Worm (Caenorhabditis elegans): ENCODE measurements around the gene ulp-1.

ulp-1 gene

DNA sequence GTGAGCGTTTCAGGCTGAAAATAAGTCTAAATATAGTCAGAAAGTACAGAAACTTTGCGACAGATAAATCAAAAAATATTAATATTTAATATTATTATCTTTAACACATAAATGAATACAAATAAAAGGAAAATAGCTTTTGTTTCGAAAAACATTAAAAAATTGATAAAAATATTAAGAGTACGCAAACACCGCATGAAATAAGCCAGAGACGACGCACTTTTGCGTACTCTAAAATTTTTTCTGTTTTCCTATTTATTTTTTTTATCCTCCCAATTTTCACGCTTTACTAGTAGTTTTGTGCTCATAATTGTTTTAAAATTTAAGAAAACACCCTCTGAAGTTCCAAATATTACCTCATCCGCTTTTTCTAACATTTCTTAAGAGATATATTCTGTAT lies 16.5 kb downstream of the ulp-1 start, which contains the start of the genes rbm-42 and grwd-1:
rbm-42 (minus strand) TSS at position 93 of the 400 bp plus-strand sequence.
grwd-1 (plus strand) TSS at position 328 of the 400 bp plus-strand sequence.
- TF ChIP-seq ceh-9 (tag; optimal IDR thresholded peaks at IDR 0.05) (no peak), ceh-45 (GFP tag; IDR thresholded peaks at IDR 0.05) (no peak), syd-9 (tag; optimal IDR thresholded peaks at IDR 0.05) (no peak), fkh-10 (GFP tag; optimal IDR thresholded peaks at IDR 0.05) (no peak), elt-4 (tag; optimal IDR thresholded peaks at IDR 0.05) (no peak), che-1 (tag; optimal IDR thresholded peaks at IDR 0.05) (no peak), eyg-1 (tag; optimal IDR thresholded peaks at IDR 0.05) (no peak), ceh-2 (tag; optimal IDR thresholded peaks at IDR 0.05) (no peak), nfya-1 (tag; optimal IDR thresholded peaks at IDR 0.05) (no peak), unc-42 (tag; optimal IDR thresholded peaks at IDR 0.05) (no peak), tbx-7 (tag; optimal IDR thresholded peaks at IDR 0.05) (no peak), ceh-31 (tag; optimal IDR thresholded peaks at IDR 0.05) (peak; percentile 11), elt-2 (tag; optimal IDR thresholded peaks at IDR 0.05) (peak; percentile 13), ceh-6 (GFP tag; optimal IDR thresholded peaks at IDR 0.05) (no peak), pha-2 (tag; optimal IDR thresholded peaks at IDR 0.05) (no peak), unc-3 (GFP tag; conservative IDR thresholded peaks at IDR 0.05) (no peak), unc-3 (tag; optimal IDR thresholded peaks at IDR 0.05) (no peak), ceh-22 (tag; optimal IDR thresholded peaks at IDR 0.05) (no peak)

DNA sequence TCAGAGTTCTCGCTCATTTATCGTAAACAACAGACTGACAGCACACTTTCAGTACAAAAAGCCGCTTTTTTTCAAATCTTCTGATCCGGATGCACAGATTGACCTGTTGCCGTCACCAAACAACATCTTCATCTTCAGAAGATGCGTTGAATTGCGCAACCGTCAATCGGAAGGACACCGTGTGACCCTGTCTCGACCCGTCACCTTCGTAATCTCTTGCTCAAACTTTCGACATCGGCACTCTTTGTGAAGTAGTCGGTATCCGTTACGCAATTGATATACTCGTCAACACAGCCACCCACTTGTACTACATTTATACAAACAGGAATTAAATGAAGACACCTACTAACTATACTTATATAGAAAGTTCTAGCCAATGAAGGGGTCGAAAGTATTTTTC lies 18.6 kb downstream of the ulp-1 start:
- peak; percentile 33 for TF ChIP-seq unc-55 (GFP tag; optimal IDR thresholded peaks at IDR 0.05)
- peak; percentile 85 for TF ChIP-seq tbx-2 (tag; optimal IDR thresholded peaks at IDR 0.05)
- TF ChIP-seq ttx-3 (tag; optimal IDR thresholded peaks at IDR 0.05): no peak

DNA sequence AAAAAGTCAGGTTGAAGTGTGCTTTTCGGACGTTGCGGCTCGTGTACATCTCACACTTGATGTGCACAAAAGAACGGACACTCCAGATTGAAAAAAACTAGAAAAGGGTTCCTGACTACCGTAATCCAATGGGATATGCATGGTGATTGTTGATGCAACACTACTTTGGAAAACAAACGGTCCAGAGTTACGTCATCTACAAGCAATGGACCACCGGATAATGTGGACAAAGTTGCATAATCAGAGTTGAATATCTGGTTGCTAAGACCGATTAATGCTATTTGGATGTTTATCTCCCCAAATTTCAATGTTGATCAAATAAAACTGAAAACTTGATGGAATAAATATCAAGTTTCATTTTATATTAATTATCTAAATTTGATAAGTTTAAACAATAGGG lies 19.6 kb downstream of the ulp-1 start:
- TF ChIP-seq tbx-2 (tag; optimal IDR thresholded peaks at IDR 0.05) (peak; percentile 68), pros-1 (tag; optimal IDR thresholded peaks at IDR 0.05) (no peak)

DNA sequence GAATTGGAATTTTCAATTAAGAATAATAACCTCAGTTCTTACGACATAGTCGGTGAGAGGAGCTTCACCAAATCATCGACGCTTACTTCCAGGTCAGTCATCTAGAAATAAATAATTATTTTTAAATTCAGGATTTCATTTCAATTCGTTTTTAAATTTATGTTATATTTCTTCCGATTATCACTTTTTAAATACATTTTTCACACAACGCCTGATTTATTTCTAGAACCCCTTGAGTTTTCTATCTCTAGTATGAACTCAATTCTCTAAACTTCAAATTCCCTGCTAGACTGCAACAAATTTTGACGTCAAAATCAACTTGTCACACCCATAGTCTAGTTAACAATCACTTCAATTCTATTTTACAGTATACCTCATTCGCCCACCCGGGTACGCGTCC lies 20.1 kb downstream of the ulp-1 start, which contains the start of gene Y54H5A.2:
Y54H5A.2 (minus strand) TSS at position 101 of the 400 bp plus-strand sequence.
- TF ChIP-seq ttx-3 (tag; optimal IDR thresholded peaks at IDR 0.05): no peak
- no peak for TF ChIP-seq ceh-2 (tag; optimal IDR thresholded peaks at IDR 0.05)
- no peak for TF ChIP-seq pax-1 (tag; optimal IDR thresholded peaks at IDR 0.05)
- TF ChIP-seq ceh-24 (tag; optimal IDR thresholded peaks at IDR 0.05): no peak
- TF ChIP-seq ceh-31 (tag; optimal IDR thresholded peaks at IDR 0.05): no peak
- no peak for TF ChIP-seq dmd-4 (tag; optimal IDR thresholded peaks at IDR 0.05; ENCODE audit: borderline replicate concordance)

DNA sequence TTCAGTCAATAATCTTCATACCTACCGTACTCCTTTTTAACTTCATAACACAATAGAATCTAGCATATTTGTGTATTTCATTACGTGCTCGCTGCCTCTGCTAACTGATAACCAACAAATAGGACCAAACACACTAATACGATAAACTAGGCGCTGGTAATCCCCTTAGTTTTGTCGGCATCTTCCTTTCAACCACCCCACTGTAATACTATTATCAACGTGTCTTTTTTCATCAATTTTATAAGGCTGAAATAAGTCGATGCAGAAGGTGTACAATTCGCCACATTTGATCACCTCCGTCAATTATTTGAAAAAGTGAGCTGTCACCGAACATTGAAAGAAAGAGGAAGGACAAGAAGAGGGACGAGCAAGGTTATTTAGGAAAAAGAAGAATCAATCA lies 22.2 kb downstream of the ulp-1 start:
- TF ChIP-seq fkh-10 (GFP tag; optimal IDR thresholded peaks at IDR 0.05) (no peak), ahr-1 (tag; optimal IDR thresholded peaks at IDR 0.05) (no peak), gmeb-2 (tag; optimal IDR thresholded peaks at IDR 0.05) (no peak), ceh-48 (tag; optimal IDR thresholded peaks at IDR 0.05) (no peak), hlh-6 (tag; optimal IDR thresholded peaks at IDR 0.05) (no peak), Y22D7AL.16 (tag; optimal IDR thresholded peaks at IDR 0.05) (no peak), sox-2 (GFP tag; IDR thresholded peaks at IDR 0.05) (no peak), nfya-1 (tag; optimal IDR thresholded peaks at IDR 0.05) (no peak), pax-1 (tag; optimal IDR thresholded peaks at IDR 0.05) (no peak), mec-3 (tag; optimal IDR thresholded peaks at IDR 0.05; ENCODE audit: borderline replicate concordance) (no peak), che-1 (tag; optimal IDR thresholded peaks at IDR 0.05) (no peak), odd-2 (tag; optimal IDR thresholded peaks at IDR 0.05) (no peak), ets-4 (tag; optimal IDR thresholded peaks at IDR 0.05) (no peak), ceh-14 (tag; optimal IDR thresholded peaks at IDR 0.05) (no peak), ceh-18 (tag; optimal IDR thresholded peaks at IDR 0.05) (no peak), ztf-16 (tag; optimal IDR thresholded peaks at IDR 0.05) (no peak), K09A11.1 (tag; optimal IDR thresholded peaks at IDR 0.05; ENCODE audit: insufficient read depth) (no peak), T23F11.4 (GFP tag; optimal IDR thresholded peaks at IDR 0.05) (no peak), lin-11 (tag; optimal IDR thresholded peaks at IDR 0.05) (no peak)

Measured in whole organism, late embryonic.